Worm (Caenorhabditis elegans) whole organism, young adult: ENCODE data around the gene gap-1.
A peak's percentile ranks its signal among the peaks of the same experiment; 100 is the strongest.

Experiments
- C06A6.2 ChIP-seq: fragments of 200-800 bp; sonication (Bioruptor generic); conservative IDR thresholded peaks from 2 replicates; pipeline ENCODE4 v1.3.6; 2022; ENCODE audit warnings: missing genetic modification characterization, missing compliant biosample characterization
- C17E4.6 ChIP-seq: fragments of 200-800 bp; sonication (Bioruptor generic); IDR thresholded peaks from 2 replicates; pipeline ENCODE4 v1.3.6; 2022; ENCODE audit warnings: missing genetic modification reagents, missing genetic modification characterization, missing compliant biosample characterization
- D2030.7 ChIP-seq: fragments of 200-800 bp; sonication (Bioruptor generic); IDR thresholded peaks from 2 replicates; pipeline ENCODE4 v1.3.6; 2022; ENCODE audit warnings: missing genetic modification reagents, missing genetic modification characterization, missing compliant biosample characterization
- F10E7.11 ChIP-seq: sonication (generic microtip); optimal IDR thresholded peaks from 2 replicates; lab custom pipeline; 2017; ENCODE audit warnings: mild to moderate bottlenecking, missing genetic modification characterization, moderate library complexity, missing compliant biosample characterization
- F33H1.4 ChIP-seq: fragments of 200-800 bp; sonication (Bioruptor generic); IDR thresholded peaks from 2 replicates; pipeline ENCODE4 v1.3.6; 2022; ENCODE audit warnings: missing genetic modification reagents, missing genetic modification characterization, missing compliant biosample characterization
- F37B4.10 ChIP-seq: fragments of 200-800 bp; sonication (Bioruptor generic); IDR thresholded peaks from 2 replicates; pipeline ENCODE4 v1.3.6; 2022; ENCODE audit warnings: missing genetic modification characterization, missing compliant biosample characterization
- F52B5.7 ChIP-seq: sonication (generic microtip); optimal IDR thresholded peaks from 2 replicates; lab custom pipeline; 2016; ENCODE audit warnings: mild to moderate bottlenecking, missing genetic modification characterization, missing compliant biosample characterization
- F55B11.4 ChIP-seq: sonication (generic microtip); optimal IDR thresholded peaks from 2 replicates; lab custom pipeline; 2016; ENCODE audit warnings: missing compliant biosample characterization, missing genetic modification characterization, borderline replicate concordance; ENCODE audit not compliant: insufficient read depth
- K11D2.4 ChIP-seq: fragments of 200-800 bp; sonication (Bioruptor generic); IDR thresholded peaks from 2 replicates; pipeline ENCODE4 v1.3.6; 2022; ENCODE audit warnings: missing genetic modification reagents, missing genetic modification characterization, missing compliant biosample characterization
- Y79H2A.3 ChIP-seq: fragments of 200-800 bp; sonication (Bioruptor generic); conservative IDR thresholded peaks from 2 replicates; pipeline ENCODE4 v1.3.6; 2022; ENCODE audit warnings: missing genetic modification reagents, missing genetic modification characterization, missing compliant biosample characterization
- aptf-2 ChIP-seq: fragments of 200-800 bp; sonication (Bioruptor generic); conservative IDR thresholded peaks from 2 replicates; pipeline ENCODE4 v1.3.6; 2022; ENCODE audit warnings: missing genetic modification reagents, missing genetic modification characterization, missing compliant biosample characterization
- aptf-3 ChIP-seq: fragments of 200-800 bp; sonication (Bioruptor generic); IDR thresholded peaks from 2 replicates; pipeline ENCODE4 v1.3.6; 2022; ENCODE audit warnings: missing genetic modification characterization, missing compliant biosample characterization
- atf-7 ChIP-seq: sonication (generic microtip); optimal IDR thresholded peaks from 2 replicates; lab custom pipeline; 2017; ENCODE audit warnings: mild to moderate bottlenecking, missing genetic modification characterization, missing compliant biosample characterization
- attf-5 ChIP-seq: fragments of 200-800 bp; sonication (Bioruptor generic); optimal IDR thresholded peaks from 2 replicates; lab custom pipeline; 2018; ENCODE audit warnings: mild to moderate bottlenecking, missing genetic modification characterization, missing compliant biosample characterization
- ccch-3 ChIP-seq: fragments of 200-800 bp; sonication (Bioruptor generic); optimal IDR thresholded peaks from 2 replicates; lab custom pipeline; 2018; ENCODE audit warnings: mild to moderate bottlenecking, missing genetic modification characterization, missing compliant biosample characterization
- cebp-2 ChIP-seq: fragments of 200-800 bp; sonication (Bioruptor generic); IDR thresholded peaks from 2 replicates; pipeline ENCODE4 v1.3.6; 2022; ENCODE audit warnings: missing genetic modification characterization, missing compliant biosample characterization
- ceh-40 ChIP-seq: fragments of 200-800 bp; sonication (Bioruptor generic); IDR thresholded peaks from 2 replicates; pipeline ENCODE4 v1.3.6; 2022; ENCODE audit warnings: missing genetic modification characterization, missing compliant biosample characterization
- ceh-58 ChIP-seq: fragments of 200-800 bp; sonication (Bioruptor generic); IDR thresholded peaks from 2 replicates; pipeline ENCODE4 v1.3.6; 2022; ENCODE audit warnings: missing genetic modification characterization, missing compliant biosample characterization
- die-1 ChIP-seq: sonication (generic microtip); optimal IDR thresholded peaks from 2 replicates; lab custom pipeline; 2016; ENCODE audit warnings: missing genotype, mild to moderate bottlenecking, missing genetic modification characterization, missing compliant biosample characterization
- dpff-1 ChIP-seq: sonication (generic microtip); optimal IDR thresholded peaks from 2 replicates; lab custom pipeline; 2017; ENCODE audit warnings: mild to moderate bottlenecking, missing genetic modification characterization, missing compliant biosample characterization
- efl-1 ChIP-seq: fragments of 150-350 bp; optimal IDR thresholded peaks from 2 replicates; lab custom pipeline; 2014; ENCODE audit warnings: missing biosample characterization, missing genetic modification reagents, missing genetic modification characterization
- ets-4 ChIP-seq: fragments of 200-800 bp; sonication (Bioruptor generic); optimal IDR thresholded peaks from 2 replicates; lab custom pipeline; 2018; ENCODE audit warnings: mild to moderate bottlenecking, missing genetic modification characterization, missing compliant biosample characterization
- gei-17 ChIP-seq: fragments of 200-800 bp; sonication (Bioruptor generic); optimal IDR thresholded peaks from 2 replicates; lab custom pipeline; 2018; ENCODE audit warnings: mild to moderate bottlenecking, missing genetic modification characterization, missing compliant biosample characterization
- hlh-12 ChIP-seq: sonication (generic microtip); optimal IDR thresholded peaks from 2 replicates; lab custom pipeline; 2016; ENCODE audit warnings: missing genetic modification characterization, missing compliant biosample characterization
- hlh-26 ChIP-seq: fragments of 200-800 bp; sonication (Bioruptor generic); conservative IDR thresholded peaks from 2 replicates; pipeline ENCODE4 v1.3.6; 2022; ENCODE audit warnings: missing genetic modification reagents, missing genetic modification characterization, missing compliant biosample characterization
- hrde-1 ChIP-seq: sonication (generic microtip); optimal IDR thresholded peaks from 2 replicates; lab custom pipeline; 2016; ENCODE audit warnings: missing genetic modification characterization, mild to moderate bottlenecking, missing compliant biosample characterization, moderate library complexity, missing genotype, missing genetic modification reagents, borderline replicate concordance
- lin-26 ChIP-seq: fragments of 200-800 bp; sonication (Bioruptor generic); IDR thresholded peaks from 2 replicates; pipeline ENCODE4 v1.3.6; 2022; ENCODE audit warnings: missing genetic modification reagents, missing genetic modification characterization, missing compliant biosample characterization
- lin-54 ChIP-seq: fragments of 200-800 bp; sonication (Bioruptor generic); optimal IDR thresholded peaks from 2 replicates; lab custom pipeline; 2018; ENCODE audit warnings: mild to moderate bottlenecking, missing genetic modification characterization, missing compliant biosample characterization
- lsl-1 ChIP-seq: fragments of 200-800 bp; sonication (Bioruptor generic); optimal IDR thresholded peaks from 2 replicates; lab custom pipeline; 2018; ENCODE audit warnings: mild to moderate bottlenecking, missing genetic modification characterization, moderate library complexity, missing compliant biosample characterization
- lsy-27 ChIP-seq: sonication (generic microtip); optimal IDR thresholded peaks from 2 replicates; lab custom pipeline; 2017; ENCODE audit warnings: missing genetic modification characterization, mild to moderate bottlenecking, missing compliant biosample characterization, antibody characterized with exemption, missing genotype, borderline replicate concordance; ENCODE audit not compliant: insufficient read depth
- madf-10 ChIP-seq: sonication (generic microtip); optimal IDR thresholded peaks from 2 replicates; lab custom pipeline; 2016; ENCODE audit warnings: mild to moderate bottlenecking, missing genetic modification characterization, missing compliant biosample characterization
- mcd-1 ChIP-seq: fragments of 200-800 bp; sonication (Bioruptor generic); IDR thresholded peaks from 2 replicates; pipeline ENCODE4 v1.3.6; 2022; ENCODE audit warnings: missing genetic modification reagents, missing genetic modification characterization, missing compliant biosample characterization
- mes-4 ChIP-seq: sonication (generic microtip); optimal IDR thresholded peaks from 2 replicates; lab custom pipeline; 2016; ENCODE audit warnings: missing genotype, missing genetic modification characterization, missing compliant biosample characterization
- nfya-2 ChIP-seq: fragments of 200-800 bp; sonication (Bioruptor generic); IDR thresholded peaks from 2 replicates; pipeline ENCODE4 v1.3.6; 2022; ENCODE audit warnings: missing genetic modification reagents, missing genetic modification characterization, missing compliant biosample characterization
- nfyb-1 ChIP-seq: fragments of 200-800 bp; sonication (Bioruptor generic); IDR thresholded peaks from 2 replicates; pipeline ENCODE4 v1.3.6; 2022; ENCODE audit warnings: missing genetic modification reagents, missing genetic modification characterization, missing compliant biosample characterization
- nhr-120 ChIP-seq: fragments of 200-800 bp; sonication (Bioruptor generic); IDR thresholded peaks from 2 replicates; pipeline ENCODE4 v1.3.6; 2022; ENCODE audit warnings: missing genetic modification characterization, missing compliant biosample characterization
- rcor-1 ChIP-seq: fragments of 200-800 bp; sonication (Bioruptor generic); IDR thresholded peaks from 2 replicates; pipeline ENCODE4 v1.3.6; 2022; ENCODE audit warnings: missing genetic modification reagents, missing genetic modification characterization, missing compliant biosample characterization
- rpc-1 ChIP-seq, 2 experiments: fragments of 150-350 bp in 1 of 2; sonication (generic microtip) in 1 of 2; optimal IDR thresholded peaks; 2 replicates each; lab custom pipeline; 2014 to 2018; ENCODE audit warnings: missing biosample characterization in 1 of 2, missing genetic modification characterization in 1 of 2, missing genetic modification reagents in 1 of 2, missing genotype in 1 of 2
- sdz-38 ChIP-seq: sonication (generic microtip); optimal IDR thresholded peaks from 2 replicates; lab custom pipeline; 2016; ENCODE audit warnings: missing genotype, missing genetic modification characterization, missing compliant biosample characterization
- sea-2 ChIP-seq: fragments of 200-800 bp; sonication (Bioruptor generic); IDR thresholded peaks from 2 replicates; pipeline ENCODE4 v1.3.6; 2022; ENCODE audit warnings: missing genetic modification characterization, missing compliant biosample characterization
- snpc-3.4 ChIP-seq: sonication (generic microtip); optimal IDR thresholded peaks from 2 replicates; lab custom pipeline; 2017; ENCODE audit warnings: missing genetic modification characterization, mild to moderate bottlenecking, missing compliant biosample characterization, antibody characterized with exemption, moderate library complexity, missing genotype, missing genetic modification reagents
- somi-1 ChIP-seq: fragments of 200-800 bp; sonication (Bioruptor generic); optimal IDR thresholded peaks from 2 replicates; lab custom pipeline; 2018; ENCODE audit warnings: mild to moderate bottlenecking, missing genetic modification characterization, missing compliant biosample characterization
- tbp1 ChIP-seq: fragments of 200-800 bp; sonication (Bioruptor generic); optimal IDR thresholded peaks from 2 replicates; lab custom pipeline; 2018; ENCODE audit warnings: mild to moderate bottlenecking, missing genetic modification characterization, missing compliant biosample characterization
- tbx-9 ChIP-seq: sonication (generic microtip); optimal IDR thresholded peaks from 2 replicates; lab custom pipeline; 2016; ENCODE audit warnings: borderline replicate concordance, missing genetic modification characterization, inconsistent platforms, missing compliant biosample characterization
- unc-62 ChIP-seq: fragments of 150-350 bp; optimal IDR thresholded peaks from 2 replicates; lab custom pipeline; 2014; ENCODE audit warnings: missing biosample characterization, missing genetic modification reagents, missing genetic modification characterization
- zfh-2 ChIP-seq: fragments of 200-800 bp; sonication (Bioruptor generic); conservative IDR thresholded peaks from 2 replicates; pipeline ENCODE4 v1.3.6; 2022; ENCODE audit warnings: missing genetic modification reagents, missing genetic modification characterization, missing compliant biosample characterization
- ztf-18 ChIP-seq: sonication (generic microtip); optimal IDR thresholded peaks from 2 replicates; lab custom pipeline; 2016; ENCODE audit warnings: missing genotype, mild to moderate bottlenecking, missing genetic modification characterization, missing compliant biosample characterization
- ztf-28 ChIP-seq: fragments of 200-800 bp; sonication (Bioruptor generic); IDR thresholded peaks from 2 replicates; pipeline ENCODE4 v1.3.6; 2022; ENCODE audit warnings: missing genetic modification reagents, missing genetic modification characterization, missing compliant biosample characterization
- ztf-3 ChIP-seq: fragments of 200-800 bp; sonication (Bioruptor generic); optimal IDR thresholded peaks from 2 replicates; lab custom pipeline; 2018; ENCODE audit warnings: mild to moderate bottlenecking, missing genetic modification characterization, missing compliant biosample characterization

gap-1 gene

ce11 chrX:2242568-2243185 is 50.4 kb downstream of the gap-1 start, which contains the start of gene rpl-11.2 (continued):
- TF ChIP-seq snpc-3.4 (tag; lab: Kevin White, UChicago) (no peak), tbx-9 (tag; lab: Kevin White, UChicago) (no peak), ztf-3 (peak; percentile 16), C06A6.2 (GFP tag; lab: Robert Waterston, UW) (peak; percentile 85), somi-1 (GFP tag; lab: Kevin White, UChicago) (peak; percentile 66), F10E7.11 (peak; percentile 21), nfyb-1 (GFP tag; lab: Robert Waterston, UW) (peak; percentile 88), lsl-1 (GFP tag; lab: Kevin White, UChicago) (peak; percentile 32), F52B5.7 (tag; lab: Kevin White, UChicago) (no peak), zfh-2 (no peak), nfya-2 (GFP tag; lab: Robert Waterston, UW) (no peak), lin-54 (peak; percentile 63), ztf-18 (tag; lab: Kevin White, UChicago) (peak; percentile 45), gei-17 (peak; percentile 64), ccch-3 (no peak), K11D2.4 (GFP tag; lab: Robert Waterston, UW) (peak; percentile 89), efl-1 (GFP tag; lab: Kevin White, UChicago) (peak; percentile 9), ets-4 (peak; percentile 52), dpff-1 (tag; lab: Kevin White, UChicago) (no peak), madf-10 (tag; lab: Kevin White, UChicago) (peak; percentile 82), hrde-1 (tag; lab: Kevin White, UChicago) (no peak), hlh-12 (no peak), F37B4.10 (GFP tag; lab: Robert Waterston, UW) (no peak), Y79H2A.3 (GFP tag; lab: Robert Waterston, UW) (no peak), aptf-3 (GFP tag; lab: Robert Waterston, UW) (no peak), rpc-1 (optimal IDR thresholded peaks at IDR 0.05; lab: Kevin White, UChicago) (peak; percentile 27), rpc-1 (tag; optimal IDR thresholded peaks at IDR 0.05; lab: Kevin White, UChicago) (no peak), die-1 (tag; lab: Kevin White, UChicago) (peak; percentile 5), aptf-2 (GFP tag; lab: Robert Waterston, UW) (no peak), cebp-2 (GFP tag; lab: Robert Waterston, UW) (no peak), atf-7 (tag; lab: Kevin White, UChicago) (peak; percentile 85), lsy-27 (tag; lab: Kevin White, UChicago) (no peak), mcd-1 (peak; percentile 78; the same call in 1 of the 2 replicates), hlh-26 (no peak), F55B11.4 (tag; lab: Kevin White, UChicago) (no peak), D2030.7 (GFP tag; lab: Robert Waterston, UW) (no peak), F33H1.4 (GFP tag; lab: Robert Waterston, UW) (peak; percentile 91), mes-4 (tag; lab: Kevin White, UChicago) (no peak), C17E4.6 (GFP tag; lab: Robert Waterston, UW) (no peak), ceh-58 (GFP tag; lab: Robert Waterston, UW) (no peak), lin-26 (no peak), unc-62 (peak; percentile 27), rcor-1 (GFP tag; lab: Robert Waterston, UW) (peak; percentile 80), attf-5 (GFP tag; lab: Kevin White, UChicago) (peak; percentile 82), sdz-38 (no peak), ztf-28 (no peak), tbp1 (GFP tag; lab: Kevin White, UChicago) (no peak), ceh-40 (GFP tag; lab: Robert Waterston, UW) (no peak), sea-2 (GFP tag; lab: Robert Waterston, UW) (no peak), nhr-120 (no peak)
